Worm (Caenorhabditis elegans) whole organism, mixed stage, embryonic: ENCODE measurements around the gene srbc-37.

Experiments
- blmp-1 ChIP-seq: fragments of 150-350 bp; optimal IDR thresholded peaks from 2 replicates; lab custom pipeline; 2014; ENCODE audit warnings: missing biosample characterization, missing genetic modification characterization
- mab-5 ChIP-seq: fragments of 150-350 bp; optimal IDR thresholded peaks from 2 replicates; lab custom pipeline; 2014; ENCODE audit warnings: missing biosample characterization, missing genetic modification characterization

DNA sequence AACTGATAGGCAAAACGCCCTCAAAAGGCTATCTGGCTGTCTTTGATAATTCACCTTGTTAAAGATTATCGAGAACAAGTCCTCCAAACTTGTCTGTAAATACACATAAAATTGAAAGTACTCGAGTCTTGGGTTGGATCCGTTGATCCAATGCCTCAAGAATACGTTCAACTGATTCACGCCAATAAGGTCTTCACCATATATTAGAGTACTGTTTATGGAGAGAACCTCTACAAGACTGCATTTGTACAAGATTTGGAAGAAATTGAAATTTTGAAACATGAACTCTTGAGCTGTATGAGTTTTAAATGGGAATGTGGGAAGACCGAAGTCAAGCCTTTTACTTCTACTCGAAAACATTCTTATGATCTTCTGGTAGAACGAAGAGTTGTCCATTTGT lies 20.5 kb downstream of the srbc-37 start:
- TF ChIP-seq mab-5 (tag; lab: Kevin White, UChicago) (no peak), blmp-1 (tag; lab: Kevin White, UChicago) (no peak)
